Fruit fly (Drosophila melanogaster): ENCODE data around the gene asun.

- TF ChIP-seq CG9948 (tag; optimal IDR thresholded peaks at IDR 0.05) (peak; percentile 47), EcR (GFP tag; optimal IDR thresholded peaks at IDR 0.05) (peak; percentile 91), CG15710 (tag; optimal IDR thresholded peaks at IDR 0.05) (peak; percentile 50), CG8159 (tag; optimal IDR thresholded peaks at IDR 0.05) (peak; percentile 68), CG4496 (GFP tag; IDR thresholded peaks at IDR 0.05) (no peak)
Measured at dm6 chr3R:16238016-16238710, 25.9 kb upstream of the asun start.

Measured in whole organism, pupa.